Worm (Caenorhabditis elegans): ENCODE results near the gene T19H5.6.

Gene T19H5.6

DNA sequence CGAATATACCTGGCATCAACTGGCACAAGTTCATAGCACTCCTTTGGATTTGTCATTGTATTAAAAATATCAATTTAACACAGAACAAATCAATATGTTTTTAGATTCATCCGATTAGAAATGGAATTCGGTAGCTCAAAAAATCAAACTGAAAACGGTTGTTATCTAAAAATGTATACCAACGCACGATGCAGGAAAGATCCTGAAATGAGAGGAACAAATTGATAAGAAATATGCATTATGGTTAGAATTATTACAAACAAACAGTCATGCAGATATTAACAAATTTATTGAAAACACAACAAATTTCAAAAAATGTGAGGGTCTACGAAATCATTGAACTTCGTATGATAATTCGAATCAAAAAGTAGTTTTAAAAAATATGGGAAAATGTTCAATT, at the start of gene T19H5.6:
Gene T19H5.6 (minus strand): TSS at position 195 of the 400 bp plus-strand sequence.
- TF ChIP-seq F13C5.2 (tag; optimal IDR thresholded peaks at IDR 0.05) = no peak
- TF ChIP-seq ama-1 (optimal IDR thresholded peaks at IDR 0.05) = no peak
- no peak for TF ChIP-seq aly-1 (tag; optimal IDR thresholded peaks at IDR 0.05)
- no peak for TF ChIP-seq tbx-37 (GFP tag; conservative IDR thresholded peaks at IDR 0.05)
- no peak for TF ChIP-seq pes-1 (GFP tag; IDR thresholded peaks at IDR 0.05)
- TF ChIP-seq ceh-13 (GFP tag; optimal IDR thresholded peaks at IDR 0.05) = no peak

DNA sequence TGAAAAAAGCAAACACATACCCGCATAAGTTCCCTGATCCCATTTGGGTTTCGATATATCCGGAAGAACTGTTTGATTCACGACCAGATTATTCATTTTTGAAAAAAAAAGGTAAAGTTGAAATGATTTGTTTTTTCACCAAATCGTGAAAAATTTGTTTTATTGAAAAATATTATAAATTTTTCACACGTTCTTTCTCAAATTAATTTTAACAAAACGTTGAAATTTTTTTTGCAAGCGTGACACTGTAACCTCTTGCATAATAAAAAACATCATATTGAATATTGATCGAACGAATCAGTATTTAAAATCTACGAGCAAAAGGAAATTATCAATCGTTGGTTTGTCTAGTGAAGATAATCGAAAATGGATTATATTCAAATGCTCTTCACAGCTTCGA, 48.8 kb upstream of the T19H5.6 start, which contains the start of the genes sfxn-1.1 and AH6.3:
Gene sfxn-1.1 (minus strand): TSS at position 101 of the 400 bp plus-strand sequence.
Gene AH6.3 (plus strand): TSS at position 275 of the 400 bp plus-strand sequence.
- TF ChIP-seq flt-1 (GFP tag; IDR thresholded peaks at IDR 0.05) = no peak
- no peak for TF ChIP-seq tbx-11 (GFP tag; IDR thresholded peaks at IDR 0.05)
- no peak for TF ChIP-seq ets-7 (tag; optimal IDR thresholded peaks at IDR 0.05)
- TF ChIP-seq ceh-36 (tag; optimal IDR thresholded peaks at IDR 0.05) = no peak
- no peak for TF ChIP-seq pes-1 (GFP tag; IDR thresholded peaks at IDR 0.05)
- TF ChIP-seq aly-1 (tag; optimal IDR thresholded peaks at IDR 0.05) = no peak
- TF ChIP-seq ama-1 (optimal IDR thresholded peaks at IDR 0.05) = no peak
- no peak for TF ChIP-seq B0310.2 (tag; optimal IDR thresholded peaks at IDR 0.05)
- TF ChIP-seq scrt-1 (GFP tag; IDR thresholded peaks at IDR 0.05) = no peak
- no peak for TF ChIP-seq F13C5.2 (tag; optimal IDR thresholded peaks at IDR 0.05)
- no peak for TF ChIP-seq hnd-1 (tag; optimal IDR thresholded peaks at IDR 0.05)

DNA sequence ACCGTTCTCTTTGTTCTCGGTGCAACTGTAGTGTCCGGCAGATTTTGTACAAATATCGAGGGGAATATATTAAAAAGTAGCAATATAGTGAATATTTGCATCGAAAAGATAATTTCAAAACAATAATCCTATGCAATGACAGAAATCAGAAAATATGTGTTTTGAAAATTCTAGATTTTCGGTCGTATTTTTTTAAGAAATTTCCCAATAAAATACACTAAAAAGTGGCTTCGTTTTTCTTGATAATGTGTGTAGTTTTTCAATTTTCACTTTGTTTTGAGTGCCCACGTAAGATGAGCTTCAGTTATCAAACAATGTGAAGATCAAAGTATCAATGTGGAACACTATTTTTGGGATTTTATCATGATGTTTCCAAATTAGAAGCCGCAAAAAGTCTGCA, 46.8 kb upstream of the T19H5.6 start, which contains the start of gene gcy-1:
Gene gcy-1 (minus strand): TSS at position 101 of the 400 bp plus-strand sequence.
- TF ChIP-seq tbx-37 (GFP tag; conservative IDR thresholded peaks at IDR 0.05) = no peak
- no peak for TF ChIP-seq hnd-1 (tag; optimal IDR thresholded peaks at IDR 0.05)
- TF ChIP-seq tra-4 (tag; optimal IDR thresholded peaks at IDR 0.05) = no peak
- TF ChIP-seq ets-7 (tag; optimal IDR thresholded peaks at IDR 0.05) = no peak
- no peak for TF ChIP-seq hmg-4 (GFP tag; optimal IDR thresholded peaks at IDR 0.05)
- TF ChIP-seq aly-1 (tag; optimal IDR thresholded peaks at IDR 0.05) = no peak
- no peak for TF ChIP-seq F13C5.2 (tag; optimal IDR thresholded peaks at IDR 0.05)
- no peak for TF ChIP-seq B0310.2 (tag; optimal IDR thresholded peaks at IDR 0.05)
- TF ChIP-seq ama-1 (optimal IDR thresholded peaks at IDR 0.05) = no peak
- no peak for TF ChIP-seq ceh-36 (tag; optimal IDR thresholded peaks at IDR 0.05)
- no peak for TF ChIP-seq pes-1 (GFP tag; IDR thresholded peaks at IDR 0.05)
- no peak for TF ChIP-seq sea-1 (GFP tag; conservative IDR thresholded peaks at IDR 0.05)
- no peak for TF ChIP-seq hmbx-1 (tag; optimal IDR thresholded peaks at IDR 0.05)
- no peak for TF ChIP-seq scrt-1 (GFP tag; IDR thresholded peaks at IDR 0.05)
- no peak for TF ChIP-seq flt-1 (GFP tag; IDR thresholded peaks at IDR 0.05)
- TF ChIP-seq tbx-11 (GFP tag; IDR thresholded peaks at IDR 0.05) = no peak
- no peak for TF ChIP-seq ceh-13 (GFP tag; optimal IDR thresholded peaks at IDR 0.05)

DNA sequence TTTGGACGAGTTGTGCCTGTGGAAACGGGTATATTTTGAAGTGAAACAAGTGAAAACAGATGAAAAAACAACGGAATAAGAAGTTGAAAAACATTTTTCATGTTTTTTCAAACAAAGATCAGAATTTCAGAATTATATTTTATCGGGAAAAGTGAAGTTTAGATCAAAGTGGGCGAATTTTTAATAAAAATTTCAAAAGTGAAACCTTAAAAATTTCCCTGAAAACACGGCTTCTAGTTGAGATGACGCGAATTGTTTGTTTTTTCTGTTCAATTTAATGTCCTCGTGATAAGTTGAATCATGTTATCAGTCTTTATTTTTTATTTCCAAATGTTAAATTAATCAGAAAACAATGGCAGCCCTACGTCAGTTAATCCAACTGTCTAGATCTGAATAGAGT, 37.2 kb upstream of the T19H5.6 start, which contains the start of gene gcy-3:
Gene gcy-3 (minus strand): TSS at position 101 of the 400 bp plus-strand sequence.
- TF ChIP-seq hmg-4 (GFP tag; optimal IDR thresholded peaks at IDR 0.05) (no peak), tra-4 (tag; optimal IDR thresholded peaks at IDR 0.05) (no peak), ama-1 (optimal IDR thresholded peaks at IDR 0.05) (no peak), ets-7 (tag; optimal IDR thresholded peaks at IDR 0.05) (no peak), sea-1 (GFP tag; conservative IDR thresholded peaks at IDR 0.05) (no peak), F13C5.2 (tag; optimal IDR thresholded peaks at IDR 0.05) (no peak), ceh-36 (tag; optimal IDR thresholded peaks at IDR 0.05) (no peak), ceh-13 (GFP tag; optimal IDR thresholded peaks at IDR 0.05) (no peak), tbx-11 (GFP tag; IDR thresholded peaks at IDR 0.05) (no peak), hnd-1 (tag; optimal IDR thresholded peaks at IDR 0.05) (no peak), tbx-37 (GFP tag; conservative IDR thresholded peaks at IDR 0.05) (no peak)

DNA sequence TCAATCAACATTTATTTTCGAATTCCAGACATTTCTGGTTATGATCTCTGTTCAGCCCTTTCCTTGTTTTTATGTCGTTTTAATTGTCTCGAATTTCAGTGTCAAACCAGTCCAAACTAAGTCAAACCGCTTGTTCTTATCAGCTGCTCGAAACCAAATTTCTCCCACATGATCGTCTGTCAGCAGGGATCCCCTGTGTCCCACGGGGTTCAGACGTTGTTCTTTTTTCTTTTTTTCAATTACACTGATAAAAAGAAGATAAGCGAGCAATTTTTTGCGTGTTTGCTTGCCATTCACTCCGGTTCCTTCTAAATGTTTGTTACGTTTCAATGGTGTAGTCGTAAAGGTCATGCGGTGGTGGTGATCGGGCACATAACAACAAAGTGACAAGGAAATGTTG, 31.9 kb upstream of the T19H5.6 start:
- no peak for TF ChIP-seq hmbx-1 (tag; optimal IDR thresholded peaks at IDR 0.05)
- TF ChIP-seq pes-1 (GFP tag; IDR thresholded peaks at IDR 0.05) = no peak
- TF ChIP-seq ceh-36 (tag; optimal IDR thresholded peaks at IDR 0.05) = no peak
- TF ChIP-seq tbx-37 (GFP tag; conservative IDR thresholded peaks at IDR 0.05) = no peak
- no peak for TF ChIP-seq sea-1 (GFP tag; conservative IDR thresholded peaks at IDR 0.05)
- no peak for TF ChIP-seq aly-1 (tag; optimal IDR thresholded peaks at IDR 0.05)
- no peak for TF ChIP-seq B0310.2 (tag; optimal IDR thresholded peaks at IDR 0.05)
- TF ChIP-seq F13C5.2 (tag; optimal IDR thresholded peaks at IDR 0.05) = no peak
- TF ChIP-seq hmg-4 (GFP tag; optimal IDR thresholded peaks at IDR 0.05) = no peak
- no peak for TF ChIP-seq tbx-11 (GFP tag; IDR thresholded peaks at IDR 0.05)

DNA sequence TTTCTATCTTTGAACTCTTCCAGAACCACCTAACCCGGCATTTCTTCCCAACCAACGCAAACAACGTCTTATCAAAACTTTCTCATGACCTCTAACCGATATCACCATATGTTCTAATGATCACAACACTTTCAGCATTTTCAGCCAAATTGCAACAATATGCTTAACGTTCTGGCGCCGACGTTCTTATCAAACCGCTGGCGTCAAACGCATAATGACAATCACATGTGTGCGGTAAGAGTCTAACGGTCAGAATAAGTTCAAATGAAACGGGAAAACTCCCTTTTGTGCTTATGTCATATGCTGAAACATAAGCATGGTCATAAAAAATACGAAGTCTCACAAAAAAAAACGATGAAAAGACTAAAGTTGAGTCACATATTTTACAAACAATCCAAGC, 30.9 kb upstream of the T19H5.6 start:
- TF ChIP-seq tbx-37 (GFP tag; conservative IDR thresholded peaks at IDR 0.05) (no peak), hmg-4 (GFP tag; optimal IDR thresholded peaks at IDR 0.05) (no peak), F13C5.2 (tag; optimal IDR thresholded peaks at IDR 0.05) (no peak), ceh-13 (GFP tag; optimal IDR thresholded peaks at IDR 0.05) (no peak), flt-1 (GFP tag; IDR thresholded peaks at IDR 0.05) (no peak), pes-1 (GFP tag; IDR thresholded peaks at IDR 0.05) (no peak), ets-7 (tag; optimal IDR thresholded peaks at IDR 0.05) (no peak)

DNA sequence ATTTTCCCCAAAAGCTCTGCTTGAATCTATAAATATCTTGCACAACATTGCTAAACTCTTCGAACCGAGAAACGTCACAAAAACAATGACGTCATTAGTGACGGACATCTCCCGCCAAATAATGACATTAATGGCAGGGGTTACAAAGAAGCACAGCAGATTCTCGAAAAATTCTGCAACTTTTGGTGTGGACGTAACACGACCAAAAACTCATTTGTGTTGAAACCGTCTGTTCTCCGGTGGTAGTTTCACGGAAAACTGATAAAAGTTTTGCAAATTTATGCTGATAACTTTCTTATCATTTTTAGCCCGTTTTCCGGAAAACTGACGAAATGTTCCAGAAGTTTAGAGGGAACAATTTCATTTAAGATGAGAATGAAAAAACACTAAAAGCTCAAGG, 28.6 kb upstream of the T19H5.6 start:
- TF ChIP-seq tbx-11 (GFP tag; IDR thresholded peaks at IDR 0.05) = no peak
- no peak for TF ChIP-seq scrt-1 (GFP tag; IDR thresholded peaks at IDR 0.05)
- no peak for TF ChIP-seq flt-1 (GFP tag; IDR thresholded peaks at IDR 0.05)
- no peak for TF ChIP-seq ceh-36 (tag; optimal IDR thresholded peaks at IDR 0.05)
- TF ChIP-seq ets-7 (tag; optimal IDR thresholded peaks at IDR 0.05) = no peak
- no peak for TF ChIP-seq ama-1 (optimal IDR thresholded peaks at IDR 0.05)
- TF ChIP-seq hnd-1 (tag; optimal IDR thresholded peaks at IDR 0.05) = no peak

DNA sequence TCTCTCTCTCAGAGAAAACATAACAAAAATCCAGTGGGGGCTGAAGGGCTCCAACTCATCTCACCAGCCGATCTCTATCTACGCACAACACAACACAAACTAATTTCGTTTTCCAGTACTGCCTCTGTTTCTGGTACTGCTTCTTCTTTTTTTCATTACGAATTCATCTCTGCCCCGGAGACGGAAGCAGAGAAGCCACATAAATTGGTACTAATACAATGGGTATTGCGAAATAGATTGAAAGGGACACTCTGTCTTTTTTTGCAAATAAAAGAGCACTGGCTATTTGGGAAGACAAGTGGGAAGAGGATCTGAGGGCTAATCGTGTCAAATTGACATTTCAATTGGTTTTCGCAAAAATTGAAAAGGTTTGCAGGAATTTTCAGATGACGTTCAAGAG, 27.3 kb upstream of the T19H5.6 start:
- no peak for TF ChIP-seq tbx-11 (GFP tag; IDR thresholded peaks at IDR 0.05)
- TF ChIP-seq ets-7 (tag; optimal IDR thresholded peaks at IDR 0.05) = no peak
- TF ChIP-seq ceh-13 (GFP tag; optimal IDR thresholded peaks at IDR 0.05) = no peak
- TF ChIP-seq tra-4 (tag; optimal IDR thresholded peaks at IDR 0.05) = no peak
- TF ChIP-seq scrt-1 (GFP tag; IDR thresholded peaks at IDR 0.05) = no peak
- TF ChIP-seq pes-1 (GFP tag; IDR thresholded peaks at IDR 0.05) = no peak
- TF ChIP-seq flt-1 (GFP tag; IDR thresholded peaks at IDR 0.05) = no peak
- TF ChIP-seq hmbx-1 (tag; optimal IDR thresholded peaks at IDR 0.05) = no peak
- no peak for TF ChIP-seq sea-1 (GFP tag; conservative IDR thresholded peaks at IDR 0.05)
- TF ChIP-seq tbx-37 (GFP tag; conservative IDR thresholded peaks at IDR 0.05) = no peak
- TF ChIP-seq B0310.2 (tag; optimal IDR thresholded peaks at IDR 0.05) = no peak
- TF ChIP-seq aly-1 (tag; optimal IDR thresholded peaks at IDR 0.05) = no peak
- no peak for TF ChIP-seq hmg-4 (GFP tag; optimal IDR thresholded peaks at IDR 0.05)
- TF ChIP-seq ama-1 (optimal IDR thresholded peaks at IDR 0.05) = no peak
- no peak for TF ChIP-seq hnd-1 (tag; optimal IDR thresholded peaks at IDR 0.05)
- TF ChIP-seq F13C5.2 (tag; optimal IDR thresholded peaks at IDR 0.05) = no peak
- no peak for TF ChIP-seq ceh-36 (tag; optimal IDR thresholded peaks at IDR 0.05)

All from whole organism, early embryonic.